Worm (Caenorhabditis elegans): ENCODE measurements around the gene acl-14.
A peak's percentile ranks its signal among the peaks of the same experiment; 100 is the strongest.

DNA sequence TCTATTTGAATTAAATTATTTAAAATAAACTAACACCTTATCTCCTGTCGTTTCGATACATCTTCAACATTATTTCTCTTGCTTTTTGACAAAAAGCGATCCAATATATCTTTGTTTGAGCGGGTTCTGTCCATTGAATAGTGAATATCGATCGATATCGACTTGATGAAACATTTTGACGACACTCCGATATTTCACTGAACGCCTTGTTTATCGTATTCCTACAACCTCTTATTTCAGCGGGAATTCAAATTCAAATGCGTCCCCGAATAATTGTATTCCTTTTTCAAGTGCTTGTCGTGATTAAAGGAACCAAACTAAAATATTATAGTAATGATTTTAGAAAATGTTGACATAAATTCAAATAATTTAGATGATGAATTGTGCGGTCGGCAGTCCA lies 13.4 kb upstream of the acl-14 start, which contains the start of the genes K07B1.7 and try-5:
- TF ChIP-seq lin-13 (tag; optimal IDR thresholded peaks at IDR 0.05) (peak; percentile 2), ham-2 (GFP tag; optimal IDR thresholded peaks at IDR 0.05) (no peak), ztf-11 (tag; optimal IDR thresholded peaks at IDR 0.05) (no peak), sptf-1 (tag; optimal IDR thresholded peaks at IDR 0.05) (no peak), nhr-28 (tag; optimal IDR thresholded peaks at IDR 0.05) (no peak), nhr-76 (tag; optimal IDR thresholded peaks at IDR 0.05) (no peak), ceh-83 (GFP tag; optimal IDR thresholded peaks at IDR 0.05) (no peak), unc-120 (tag; optimal IDR thresholded peaks at IDR 0.05; ENCODE audit: poor library complexity, severe bottlenecking) (no peak)
